Worm (Caenorhabditis elegans) whole organism, late embryonic: ENCODE measurements around the gene srh-73.

Experiments used
- ceh-31 ChIP-seq: sonication (generic microtip); optimal IDR thresholded peaks from 2 replicates; lab custom pipeline; 2016; ENCODE audit warnings: missing genetic modification characterization, missing compliant biosample characterization
- ceh-6 ChIP-seq: fragments of 200-800 bp; sonication (Bioruptor generic); optimal IDR thresholded peaks from 2 replicates; lab custom pipeline; 2018; ENCODE audit warnings: mild to moderate bottlenecking, missing genetic modification characterization, missing compliant biosample characterization
- dve-1 ChIP-seq: sonication (generic microtip); optimal IDR thresholded peaks from 2 replicates; lab custom pipeline; 2017; ENCODE audit warnings: antibody characterized with exemption, mild to moderate bottlenecking, missing genetic modification characterization, missing compliant biosample characterization
- ets-4 ChIP-seq: sonication (generic microtip); optimal IDR thresholded peaks from 2 replicates; lab custom pipeline; 2016; ENCODE audit warnings: missing genetic modification characterization, missing compliant biosample characterization
- hlh-30 ChIP-seq: sonication (generic microtip); optimal IDR thresholded peaks from 2 replicates; lab custom pipeline; 2017; ENCODE audit warnings: antibody characterized with exemption, missing genetic modification characterization, missing compliant biosample characterization; ENCODE audit not compliant: insufficient read depth
- hlh-6 ChIP-seq: sonication (generic microtip); optimal IDR thresholded peaks from 2 replicates; lab custom pipeline; 2016; ENCODE audit warnings: missing genotype, missing genetic modification characterization, missing compliant biosample characterization
- hlh-8 ChIP-seq: sonication (generic microtip); optimal IDR thresholded peaks from 2 replicates; lab custom pipeline; 2016; ENCODE audit warnings: missing genotype, missing genetic modification characterization, missing compliant biosample characterization
- madf-2 ChIP-seq: sonication (generic microtip); optimal IDR thresholded peaks from 2 replicates; lab custom pipeline; 2017; ENCODE audit warnings: missing genetic modification characterization, missing compliant biosample characterization
- pag-3 ChIP-seq: sonication (generic microtip); optimal IDR thresholded peaks from 2 replicates; lab custom pipeline; 2016; ENCODE audit warnings: missing compliant biosample characterization, missing genetic modification characterization, borderline replicate concordance
- pax-1 ChIP-seq: fragments of 150-350 bp; optimal IDR thresholded peaks from 2 replicates; lab custom pipeline; 2014; ENCODE audit warnings: missing biosample characterization, missing genetic modification characterization

ce11 chrII:12560210-12560609 lies 48.2 kb downstream of the srh-73 start, which contains the start of gene F49C5.12:
- no peak for TF ChIP-seq hlh-6 (tag; lab: Kevin White, UChicago)
- no peak for TF ChIP-seq pag-3 (tag; lab: Kevin White, UChicago)
- TF ChIP-seq ets-4: no peak
- no peak for TF ChIP-seq ceh-6 (GFP tag; lab: Kevin White, UChicago)
- TF ChIP-seq dve-1 (tag; lab: Kevin White, UChicago): no peak
- TF ChIP-seq madf-2 (tag; lab: Kevin White, UChicago): no peak
- TF ChIP-seq hlh-30 (tag; lab: Kevin White, UChicago): no peak
- TF ChIP-seq pax-1 (tag; lab: Kevin White, UChicago): no peak
- TF ChIP-seq ceh-31: no peak
- TF ChIP-seq hlh-8 (tag; lab: Kevin White, UChicago): no peak
